Fruit fly (Drosophila melanogaster) whole organism, embryonic: ENCODE measurements around the gene bero.

Experiments used
- Bteb2 ChIP-seq: fragments of 200-800 bp; sonication (Bioruptor generic); optimal IDR thresholded peaks from 2 replicates; lab custom pipeline; 2016; ENCODE audit warnings: missing biosample characterization, missing genetic modification characterization
- CG12236 ChIP-seq: fragments of 200-800 bp; sonication (Bioruptor generic); optimal IDR thresholded peaks from 2 replicates; lab custom pipeline; 2016; ENCODE audit warnings: missing biosample characterization, missing genetic modification characterization
- CG12299 ChIP-seq: fragments of 200-800 bp; sonication (Bioruptor generic); optimal IDR thresholded peaks from 2 replicates; lab custom pipeline; 2018; ENCODE audit warnings: missing biosample characterization, mild to moderate bottlenecking, missing genetic modification characterization
- CG13894 ChIP-seq: fragments of 200-800 bp; sonication (Bioruptor generic); optimal IDR thresholded peaks from 3 replicates; lab custom pipeline; 2018; ENCODE audit warnings: missing biosample characterization, mild to moderate bottlenecking, missing genetic modification characterization, moderate library complexity
- CG1603 ChIP-seq: fragments of 200-800 bp; sonication (Bioruptor generic); optimal IDR thresholded peaks from 2 replicates; lab custom pipeline; 2019; ENCODE audit warnings: missing biosample characterization, mild to moderate bottlenecking, missing genetic modification characterization, moderate library complexity
- CG17385 ChIP-seq: fragments of 200-800 bp; sonication (Bioruptor generic); optimal IDR thresholded peaks from 3 replicates; lab custom pipeline; 2018; ENCODE audit warnings: missing biosample characterization, mild to moderate bottlenecking, missing genetic modification characterization
- CG3847 ChIP-seq: fragments of 200-800 bp; sonication (Bioruptor generic); IDR thresholded peaks from 2 replicates; pipeline ENCODE4 v1.3.6; 2022; ENCODE audit warnings: missing biosample characterization, missing genetic modification characterization
- CG6254 ChIP-seq: fragments of 200-800 bp; sonication (Bioruptor generic); optimal IDR thresholded peaks from 3 replicates; lab custom pipeline; 2017; ENCODE audit warnings: mild to moderate bottlenecking, missing biosample characterization, missing genetic modification reagents, missing genetic modification characterization
- CG9932 ChIP-seq: fragments of 200-800 bp; sonication (Bioruptor generic); IDR thresholded peaks from 2 replicates; pipeline ENCODE4 v1.3.6; 2022; ENCODE audit warnings: missing biosample characterization, missing genetic modification characterization
- Dp ChIP-seq: fragments of 200-800 bp; sonication (Bioruptor generic); optimal IDR thresholded peaks from 2 replicates; lab custom pipeline; 2018; ENCODE audit warnings: missing biosample characterization, mild to moderate bottlenecking, missing genetic modification characterization, moderate library complexity
- Jarid2 ChIP-seq: fragments of 200-800 bp; sonication (Bioruptor generic); optimal IDR thresholded peaks from 3 replicates; lab custom pipeline; 2017; ENCODE audit warnings: mild to moderate bottlenecking, missing biosample characterization, missing genetic modification reagents, missing genetic modification characterization
- Mad ChIP-seq: fragments of 200-800 bp; sonication (Bioruptor generic); optimal IDR thresholded peaks from 2 replicates; lab custom pipeline; 2016; ENCODE audit warnings: missing biosample characterization, missing genetic modification characterization
- Nf-YB ChIP-seq: fragments of 200-800 bp; sonication (Bioruptor generic); optimal IDR thresholded peaks from 3 replicates; lab custom pipeline; 2019; ENCODE audit warnings: missing biosample characterization, mild to moderate bottlenecking, missing genetic modification characterization, moderate library complexity
- Oli ChIP-seq: fragments of 200-800 bp; sonication (Bioruptor generic); optimal IDR thresholded peaks from 2 replicates; lab custom pipeline; 2018; ENCODE audit warnings: missing biosample characterization, mild to moderate bottlenecking, missing genetic modification characterization, moderate library complexity
- PHDP ChIP-seq: fragments of 200-800 bp; sonication (Bioruptor generic); optimal IDR thresholded peaks from 3 replicates; lab custom pipeline; 2018; ENCODE audit warnings: missing biosample characterization, mild to moderate bottlenecking, missing genetic modification characterization, moderate library complexity
- Pdp1 ChIP-seq, 2 experiments: fragments of 200-800 bp; sonication (Bioruptor generic); optimal IDR thresholded peaks; 3 replicates each; lab custom pipeline; 2016; ENCODE audit warnings: missing biosample characterization in 2 of 2, missing genetic modification characterization in 2 of 2, mild to moderate bottlenecking in 1 of 2, moderate library complexity in 1 of 2
- Sox102F ChIP-seq: fragments of 200-800 bp; sonication (Bioruptor generic); optimal IDR thresholded peaks from 2 replicates; lab custom pipeline; 2018; ENCODE audit warnings: missing biosample characterization, mild to moderate bottlenecking, missing genetic modification characterization, moderate library complexity
- Spps ChIP-seq: fragments of 200-800 bp; sonication (Bioruptor generic); optimal IDR thresholded peaks from 2 replicates; lab custom pipeline; 2018; ENCODE audit warnings: missing biosample characterization, mild to moderate bottlenecking, missing genetic modification characterization
- Tbp ChIP-seq: fragments of >200 bp; optimal IDR thresholded peaks from 2 replicates; lab custom pipeline; 2018; ENCODE audit warnings: missing biosample characterization, missing genetic modification characterization
- Vsx1 ChIP-seq: fragments of 200-800 bp; sonication (Bioruptor generic); optimal IDR thresholded peaks from 2 replicates; lab custom pipeline; 2017; ENCODE audit warnings: missing biosample characterization, mild to moderate bottlenecking, missing genetic modification characterization, missing genetic modification reagents
- abd-A ChIP-seq: fragments of 200-800 bp; sonication (Bioruptor generic); optimal IDR thresholded peaks from 3 replicates; lab custom pipeline; 2019; ENCODE audit warnings: missing biosample characterization, mild to moderate bottlenecking, missing genetic modification characterization, moderate library complexity
- chinmo ChIP-seq: fragments of 200-800 bp; sonication (Bioruptor generic); IDR thresholded peaks from 4 replicates; pipeline ENCODE4 v1.3.6; 2022; ENCODE audit warnings: missing biosample characterization, missing genetic modification characterization; ENCODE audit not compliant: partially characterized antibody
- cwo ChIP-seq: fragments of 200-800 bp; sonication (Bioruptor generic); optimal IDR thresholded peaks from 3 replicates; lab custom pipeline; 2017; ENCODE audit warnings: missing biosample characterization, missing genetic modification characterization, mild to moderate bottlenecking, moderate library complexity, missing genetic modification reagents
- dmrt99B ChIP-seq: fragments of 200-800 bp; sonication (Bioruptor generic); optimal IDR thresholded peaks from 2 replicates; lab custom pipeline; 2018; ENCODE audit warnings: missing biosample characterization, mild to moderate bottlenecking, missing genetic modification characterization, moderate library complexity
- ems ChIP-seq: fragments of 200-800 bp; sonication (Bioruptor generic); optimal IDR thresholded peaks from 3 replicates; lab custom pipeline; 2016; ENCODE audit warnings: missing biosample characterization, missing genetic modification characterization
- grn ChIP-seq: fragments of 200-800 bp; sonication (Bioruptor generic); optimal IDR thresholded peaks from 3 replicates; lab custom pipeline; 2017; ENCODE audit warnings: missing biosample characterization, missing genetic modification characterization
- h ChIP-seq: fragments of >200 bp; optimal IDR thresholded peaks from 2 replicates; lab custom pipeline; 2017
- kni ChIP-seq: fragments of 200-800 bp; sonication (Bioruptor generic); optimal IDR thresholded peaks from 3 replicates; lab custom pipeline; 2017; ENCODE audit warnings: mild to moderate bottlenecking, missing biosample characterization, missing genetic modification reagents, missing genetic modification characterization
- lab ChIP-seq: fragments of 200-800 bp; sonication (Bioruptor generic); optimal IDR thresholded peaks from 3 replicates; lab custom pipeline; 2017; ENCODE audit warnings: missing biosample characterization, missing genetic modification characterization, mild to moderate bottlenecking, moderate library complexity, missing genetic modification reagents
- pita ChIP-seq: fragments of 200-800 bp; sonication (Bioruptor generic); optimal IDR thresholded peaks from 2 replicates; lab custom pipeline; 2017; ENCODE audit warnings: missing biosample characterization, mild to moderate bottlenecking, missing genetic modification characterization
- pros ChIP-seq: fragments of 200-800 bp; sonication (Bioruptor generic); optimal IDR thresholded peaks from 3 replicates; lab custom pipeline; 2019; ENCODE audit warnings: missing biosample characterization, mild to moderate bottlenecking, missing genetic modification characterization, moderate library complexity
- ro ChIP-seq: fragments of 200-800 bp; sonication (Bioruptor generic); IDR thresholded peaks from 2 replicates; pipeline ENCODE4 v1.3.6; 2022; ENCODE audit warnings: missing biosample characterization, missing genetic modification characterization
- salm ChIP-seq: fragments of 200-800 bp; sonication (Bioruptor generic); optimal IDR thresholded peaks from 2 replicates; lab custom pipeline; 2018; ENCODE audit warnings: missing biosample characterization, mild to moderate bottlenecking, missing genetic modification characterization
- sd ChIP-seq: fragments of 200-800 bp; sonication (Bioruptor generic); optimal IDR thresholded peaks from 3 replicates; lab custom pipeline; 2018; ENCODE audit warnings: missing biosample characterization, mild to moderate bottlenecking, missing genetic modification characterization, moderate library complexity
- sens ChIP-seq: fragments of 200-800 bp; sonication (Bioruptor generic); peaks from one replicate; lab custom pipeline; 2016; ENCODE audit warnings: missing biosample characterization, missing genetic modification characterization
- sim ChIP-seq: fragments of 200-800 bp; sonication (Bioruptor generic); IDR thresholded peaks from 2 replicates; pipeline ENCODE4 v1.3.6; 2022; ENCODE audit warnings: missing biosample characterization, missing genetic modification characterization
- stc ChIP-seq: fragments of 200-800 bp; sonication (Bioruptor generic); IDR thresholded peaks from 2 replicates; pipeline ENCODE4 v1.3.6; 2022; ENCODE audit warnings: missing biosample characterization, missing genetic modification characterization
- tap ChIP-seq: fragments of 200-800 bp; optimal IDR thresholded peaks from 3 replicates; lab custom pipeline; 2019; ENCODE audit warnings: missing biosample characterization, mild to moderate bottlenecking, missing genetic modification characterization, moderate library complexity
- trem ChIP-seq: fragments of 200-800 bp; optimal IDR thresholded peaks from 3 replicates; lab custom pipeline; 2019; ENCODE audit warnings: missing biosample characterization, mild to moderate bottlenecking, missing genetic modification characterization, moderate library complexity
- vnd ChIP-seq: fragments of 200-800 bp; sonication (Bioruptor generic); IDR thresholded peaks from 3 replicates; pipeline ENCODE4 v1.3.6; 2022; ENCODE audit warnings: missing biosample characterization, missing genetic modification characterization; ENCODE audit not compliant: partially characterized antibody
- zen2 ChIP-seq: fragments of 200-800 bp; sonication (Bioruptor generic); IDR thresholded peaks from 3 replicates; pipeline ENCODE4 v1.3.6; 2022; ENCODE audit warnings: missing biosample characterization, missing genetic modification characterization; ENCODE audit not compliant: partially characterized antibody
- zfh1 ChIP-seq: fragments of 200-800 bp; sonication (Bioruptor generic); IDR thresholded peaks from 3 replicates; pipeline ENCODE4 v1.3.6; 2022; ENCODE audit warnings: missing biosample characterization, missing genetic modification characterization

The bero gene

DNA sequence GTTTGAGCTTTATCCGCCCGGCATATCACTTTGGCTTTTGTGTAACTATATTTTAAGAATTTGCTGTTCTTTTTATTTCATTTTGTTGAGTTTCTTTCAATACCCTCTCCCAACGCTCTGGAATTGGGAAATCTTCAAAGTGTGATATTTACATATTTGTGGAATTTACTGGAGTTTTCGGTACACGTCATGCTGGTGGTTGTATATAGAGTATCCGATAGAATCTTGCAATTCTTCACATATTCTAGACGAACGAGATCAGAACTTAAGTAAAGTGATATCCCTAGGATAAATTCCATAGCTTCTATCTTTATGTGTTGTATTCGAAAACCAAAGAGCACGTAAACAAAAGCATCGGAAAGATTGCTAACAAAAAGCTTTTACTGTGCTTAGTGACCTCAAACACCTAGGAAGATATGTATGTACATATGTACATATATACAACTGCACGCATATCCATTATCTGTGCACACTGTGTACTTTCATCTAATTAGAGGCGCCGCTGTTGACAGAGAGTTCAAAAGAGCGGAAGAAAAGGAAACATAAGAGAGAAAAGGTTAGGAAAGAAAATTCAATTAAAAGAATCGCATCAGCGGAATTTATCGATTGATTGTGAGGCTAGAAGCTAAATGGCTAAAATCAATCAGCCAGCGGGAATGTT, 38.3 kb downstream of the bero start (continued):
- no peak for TF ChIP-seq Bteb2
- peak; percentile 24 for TF ChIP-seq CG1603 (tag; lab: Kevin White, UChicago)
- peak; percentile 43; the same call in 1 of the 3 replicates for TF ChIP-seq zfh1 (GFP tag; lab: Robert Waterston, UW)

DNA sequence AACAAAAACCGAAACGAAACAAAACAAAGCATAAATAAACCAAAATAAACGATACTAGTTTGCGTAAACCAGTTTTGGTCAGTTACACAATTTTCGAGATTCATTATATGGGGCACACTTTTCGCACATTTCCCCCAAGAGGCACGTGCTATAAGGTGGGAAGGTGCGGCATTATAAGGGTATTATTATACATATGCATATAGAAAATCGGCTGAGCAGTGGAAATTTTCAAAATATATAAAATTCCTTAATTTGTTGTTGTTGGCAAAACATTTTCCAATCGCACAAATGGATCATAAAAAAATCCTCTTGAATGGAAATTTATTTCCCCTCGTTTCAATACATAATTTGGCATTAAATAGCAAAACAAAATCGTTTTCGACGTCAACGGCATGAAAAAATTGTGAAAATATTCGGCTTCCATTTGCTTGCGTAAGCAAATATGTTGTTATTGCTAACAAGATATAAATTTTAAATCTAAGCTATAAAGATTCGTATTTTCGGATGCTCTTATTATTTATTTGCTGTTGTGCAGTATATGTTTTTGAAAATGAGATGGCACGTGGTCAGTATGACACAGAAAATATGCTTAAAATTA, 40.1 kb downstream of the bero start:
- TF ChIP-seq abd-A (tag; lab: Kevin White, UChicago) (peak; percentile 40), cwo (GFP tag; lab: Kevin White, UChicago) (peak; percentile 66), salm (tag; lab: Kevin White, UChicago) (no peak), Pdp1 (GFP tag; optimal IDR thresholded peaks at IDR 0.05; lab: Kevin White, UChicago) (peak in 1 of 2 experiments; percentile 50), sens (GFP tag; lab: Kevin White, UChicago) (peak; percentile 29), pros (no peak), sd (peak; percentile 78)

DNA sequence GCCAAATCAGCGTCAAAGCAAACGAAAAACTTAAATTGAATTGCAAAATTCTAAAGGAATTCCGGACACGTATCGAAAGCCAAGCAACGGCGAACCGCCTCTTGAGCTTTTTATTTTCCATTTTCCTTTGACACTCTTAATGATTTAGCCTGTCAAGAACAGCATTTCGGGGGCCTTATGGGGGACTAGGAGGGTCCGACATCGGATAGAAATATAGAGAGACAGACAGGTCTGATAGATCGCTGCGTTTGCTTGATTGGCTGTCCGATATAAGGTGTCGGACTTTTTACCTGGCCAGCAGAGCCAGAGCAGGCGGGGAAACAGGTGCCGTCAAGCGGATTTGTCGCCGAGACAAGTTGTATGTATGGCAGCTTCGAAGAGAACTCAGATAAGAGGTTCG, 45.8 kb downstream of the bero start:
- TF ChIP-seq stc (no peak), vnd (no peak), Tbp (GFP tag; lab: Kevin White, UChicago) (no peak), Nf-YB (GFP tag; lab: Kevin White, UChicago) (no peak), CG17385 (no peak), Mad (GFP tag; lab: Kevin White, UChicago) (no peak), CG3847 (no peak), chinmo (GFP tag; lab: Robert Waterston, UW) (0 out of 4 replicates have a peak, but pooled peaks have one; percentile 36), h (lab: Kevin White, UChicago) (no peak), Jarid2 (GFP tag; lab: Kevin White, UChicago) (no peak), lab (GFP tag; lab: Kevin White, UChicago) (peak; percentile 5), kni (GFP tag; lab: Kevin White, UChicago) (no peak), dmrt99B (tag; lab: Kevin White, UChicago) (no peak), Oli (tag; lab: Kevin White, UChicago) (no peak), Dp (GFP tag; lab: Kevin White, UChicago) (no peak), CG12236 (no peak), zen2 (GFP tag; lab: Robert Waterston, UW) (no peak), grn (GFP tag; lab: Kevin White, UChicago) (peak; percentile 15), sim (GFP tag; lab: Robert Waterston, UW) (no peak), CG9932 (GFP tag; lab: Robert Waterston, UW) (no peak), tap (tag; lab: Kevin White, UChicago) (no peak), Vsx1 (GFP tag; lab: Kevin White, UChicago) (no peak), CG12299 (tag; lab: Kevin White, UChicago) (no peak), ems (GFP tag; lab: Kevin White, UChicago) (no peak), CG6254 (no peak), ro (no peak), Sox102F (GFP tag; lab: Kevin White, UChicago) (no peak), CG13894 (peak; percentile 94), Spps (tag; lab: Kevin White, UChicago) (no peak), PHDP (tag; lab: Kevin White, UChicago) (no peak), Pdp1 (GFP tag; optimal IDR thresholded peaks at IDR 0.05; lab: Kevin White, UChicago) (no peak), pita (no peak), trem (tag; lab: Kevin White, UChicago) (no peak)
